Fruit fly (Drosophila melanogaster): ENCODE data around the gene omd.

Gene omd

dm6 chr3R:13715674-13716454 is 28.9 kb upstream of the omd start (continued):
- TF ChIP-seq sisA (GFP tag; IDR thresholded peaks at IDR 0.05) (no peak), lov (optimal IDR thresholded peaks at IDR 0.05) (no peak), lov (GFP tag; IDR thresholded peaks at IDR 0.05) (no peak), CG12391 (tag; optimal IDR thresholded peaks at IDR 0.05) (no peak), shn (GFP tag; optimal IDR thresholded peaks at IDR 0.05) (no peak), Meics (GFP tag; optimal IDR thresholded peaks at IDR 0.05) (no peak), Med (GFP tag) (peak; percentile 34), Hmr (GFP tag; optimal IDR thresholded peaks at IDR 0.05) (no peak), CG32767 (GFP tag; IDR thresholded peaks at IDR 0.05) (no peak), cad (GFP tag; optimal IDR thresholded peaks at IDR 0.05) (peak; percentile 82), chn (GFP tag; optimal IDR thresholded peaks at IDR 0.05) (no peak), NC2α (GFP tag; optimal IDR thresholded peaks at IDR 0.05) (no peak), kni (GFP tag; optimal IDR thresholded peaks at IDR 0.05) (peak; percentile 59), CG1024 (GFP tag; IDR thresholded peaks at IDR 0.05) (no peak), CG5953 (GFP tag; IDR thresholded peaks at IDR 0.05) (no peak), Fer1 (GFP tag; optimal IDR thresholded peaks at IDR 0.05) (no peak), D19B (GFP tag; optimal IDR thresholded peaks at IDR 0.05) (peak; percentile 68), Blimp-1 (GFP tag; optimal IDR thresholded peaks at IDR 0.05) (peak; percentile 30), CG17186 (GFP tag; optimal IDR thresholded peaks at IDR 0.05) (no peak), zen (tag; optimal IDR thresholded peaks at IDR 0.05) (peak; percentile 73), CG4617 (GFP tag; optimal IDR thresholded peaks at IDR 0.05; ENCODE audit: borderline replicate concordance) (no peak), D19A (tag; optimal IDR thresholded peaks at IDR 0.05) (peak; percentile 50), CG10274 (GFP tag; optimal IDR thresholded peaks at IDR 0.05) (peak; percentile 44), ac (GFP tag; optimal IDR thresholded peaks at IDR 0.05) (peak; percentile 27), CG2199 (GFP tag; IDR thresholded peaks at IDR 0.05) (0 out of 3 replicates have a peak, but pooled peaks have one; percentile 24), sens (GFP tag) (no peak), chif (GFP tag; optimal IDR thresholded peaks at IDR 0.05) (no peak), ro (GFP tag; IDR thresholded peaks at IDR 0.05) (no peak), vfl (GFP tag; optimal IDR thresholded peaks at IDR 0.05) (no peak), insv (GFP tag; optimal IDR thresholded peaks at IDR 0.05) (peak in 1 of 2 experiments; percentile 66), Lim3 (GFP tag; IDR thresholded peaks at IDR 0.05) (no peak), CG11085 (GFP tag; IDR thresholded peaks at IDR 0.05) (no peak), Adf1 (GFP tag; IDR thresholded peaks at IDR 0.05) (no peak), CG12155 (GFP tag; optimal IDR thresholded peaks at IDR 0.05) (no peak), Gug (GFP tag; IDR thresholded peaks at IDR 0.05) (no peak), Ets97D (GFP tag; optimal IDR thresholded peaks at IDR 0.05) (no peak), cg (GFP tag; optimal IDR thresholded peaks at IDR 0.05) (peak; percentile 17), nom (GFP tag; optimal IDR thresholded peaks at IDR 0.05) (peak; percentile 85)

- TF ChIP-seq CG7271 (tag; optimal IDR thresholded peaks at IDR 0.05) (peak; percentile 19), GATAe (GFP tag; conservative IDR thresholded peaks at IDR 0.05) (no peak; the same call in 1 of the 2 replicates), crc (GFP tag; optimal IDR thresholded peaks at IDR 0.05) (no peak), CG15601 (tag; optimal IDR thresholded peaks at IDR 0.05) (peak; percentile 42), H2.0 (GFP tag; IDR thresholded peaks at IDR 0.05) (no peak), mam (GFP tag; optimal IDR thresholded peaks at IDR 0.05) (no peak), dpn (GFP tag; optimal IDR thresholded peaks at IDR 0.05) (peak; percentile 9 to 15), CG17568 (GFP tag; optimal IDR thresholded peaks at IDR 0.05) (peak; percentile 64), CG32532 (GFP tag; IDR thresholded peaks at IDR 0.05) (no peak), CrebB (tag; optimal IDR thresholded peaks at IDR 0.05) (peak; percentile 62), CG9437 (GFP tag; optimal IDR thresholded peaks at IDR 0.05) (no peak), Sry-δ (GFP tag; optimal IDR thresholded peaks at IDR 0.05) (no peak), tll (GFP tag; optimal IDR thresholded peaks at IDR 0.05) (no peak)
Measured at dm6 chr3R:13715012-13715673, 28.1 kb upstream of the omd start, which contains the start of gene kmr. kmr (plus strand) TSS chr3R:13715207.
